Fruit fly (Drosophila melanogaster) whole organism, embryonic: ENCODE data around the gene H15.

Experiments
- Aef1 ChIP-seq: fragments of 200-800 bp; sonication (Bioruptor generic); IDR thresholded peaks from 3 replicates; pipeline ENCODE4 v1.3.6; 2022; ENCODE audit warnings: missing biosample characterization, missing genetic modification characterization
- Atf-2 ChIP-seq: fragments of 200-800 bp; sonication (Bioruptor generic); optimal IDR thresholded peaks from 2 replicates; lab custom pipeline; 2016; ENCODE audit warnings: missing biosample characterization, missing genetic modification characterization
- B-H2 ChIP-seq: fragments of 200-800 bp; sonication (Bioruptor generic); optimal IDR thresholded peaks from 2 replicates; lab custom pipeline; 2018; ENCODE audit warnings: missing biosample characterization, mild to moderate bottlenecking, missing genetic modification characterization
- CG10147 ChIP-seq: fragments of 200-800 bp; sonication (Bioruptor generic); optimal IDR thresholded peaks from 2 replicates; lab custom pipeline; 2019; ENCODE audit warnings: missing biosample characterization, mild to moderate bottlenecking, missing genetic modification characterization, moderate library complexity
- CG11085 ChIP-seq: fragments of 200-800 bp; sonication (Bioruptor generic); IDR thresholded peaks from 2 replicates; pipeline ENCODE4 v1.3.6; 2022; ENCODE audit warnings: missing biosample characterization, missing genetic modification characterization
- CG12769 ChIP-seq: fragments of 200-800 bp; sonication (Bioruptor generic); optimal IDR thresholded peaks from 2 replicates; lab custom pipeline; 2019; ENCODE audit warnings: missing biosample characterization, mild to moderate bottlenecking, missing genetic modification characterization, moderate library complexity
- CG14965 ChIP-seq: fragments of 200-800 bp; sonication (Bioruptor generic); optimal IDR thresholded peaks from 2 replicates; lab custom pipeline; 2016; ENCODE audit warnings: missing biosample characterization, missing genetic modification characterization, borderline replicate concordance
- CG15073 ChIP-seq: fragments of 200-800 bp; sonication (Bioruptor generic); optimal IDR thresholded peaks from 2 replicates; lab custom pipeline; 2016; ENCODE audit warnings: missing biosample characterization, missing genetic modification characterization
- CG16813 ChIP-seq: fragments of 200-800 bp; sonication (Bioruptor generic); IDR thresholded peaks from 3 replicates; pipeline ENCODE4 v1.3.6; 2022; ENCODE audit warnings: missing biosample characterization, missing genetic modification characterization; ENCODE audit not compliant: partially characterized antibody
- CG17568 ChIP-seq: fragments of 200-800 bp; sonication (Bioruptor generic); optimal IDR thresholded peaks from 2 replicates; lab custom pipeline; 2018; ENCODE audit warnings: missing biosample characterization, mild to moderate bottlenecking, missing genetic modification characterization, moderate library complexity
- CG17912 ChIP-seq: fragments of 200-800 bp; sonication (Bioruptor generic); optimal IDR thresholded peaks from 2 replicates; lab custom pipeline; 2018; ENCODE audit warnings: missing biosample characterization, mild to moderate bottlenecking, missing genetic modification characterization
- CG2116 ChIP-seq: fragments of 200-800 bp; sonication (Bioruptor generic); optimal IDR thresholded peaks from 3 replicates; lab custom pipeline; 2018; ENCODE audit warnings: missing biosample characterization, mild to moderate bottlenecking, missing genetic modification characterization
- CG30020 ChIP-seq: fragments of 200-800 bp; optimal IDR thresholded peaks from 2 replicates; lab custom pipeline; 2019; ENCODE audit warnings: missing biosample characterization, mild to moderate bottlenecking, missing genetic modification characterization, moderate library complexity
- CG31365 ChIP-seq: fragments of 200-800 bp; sonication (Bioruptor generic); optimal IDR thresholded peaks from 2 replicates; lab custom pipeline; 2018; ENCODE audit warnings: missing biosample characterization, mild to moderate bottlenecking, missing genetic modification characterization
- CG31388 ChIP-seq: fragments of 200-800 bp; sonication (Bioruptor generic); optimal IDR thresholded peaks from 2 replicates; lab custom pipeline; 2016; ENCODE audit warnings: missing biosample characterization, missing genetic modification characterization
- CG32532 ChIP-seq: fragments of 200-800 bp; sonication (Bioruptor generic); IDR thresholded peaks from 2 replicates; pipeline ENCODE4 v1.3.6; 2022; ENCODE audit warnings: missing biosample characterization, missing genetic modification characterization
- CG32767 ChIP-seq: fragments of 200-800 bp; sonication (Bioruptor generic); IDR thresholded peaks from 2 replicates; pipeline ENCODE4 v1.3.6; 2022; ENCODE audit warnings: missing biosample characterization, missing genetic modification characterization
- CG6254 ChIP-seq: fragments of 200-800 bp; sonication (Bioruptor generic); optimal IDR thresholded peaks from 3 replicates; lab custom pipeline; 2017; ENCODE audit warnings: mild to moderate bottlenecking, missing biosample characterization, missing genetic modification reagents, missing genetic modification characterization
- CG8290 ChIP-seq, 3 experiments: fragments of 200-800 bp; sonication (Bioruptor generic); optimal IDR thresholded peaks; 2 replicates each; lab custom pipeline; 2016 to 2019; ENCODE audit warnings: missing biosample characterization in 3 of 3, missing genetic modification characterization in 3 of 3, mild to moderate bottlenecking in 2 of 3, moderate library complexity in 1 of 3
- CG8924 ChIP-seq: fragments of 200-800 bp; optimal IDR thresholded peaks from 3 replicates; lab custom pipeline; 2019; ENCODE audit warnings: missing biosample characterization, mild to moderate bottlenecking, missing genetic modification characterization, moderate library complexity
- Camta ChIP-seq: fragments of 200-800 bp; sonication (Bioruptor generic); optimal IDR thresholded peaks from 2 replicates; lab custom pipeline; 2016; ENCODE audit warnings: missing biosample characterization, missing genetic modification characterization
- Dip2 ChIP-seq: fragments of 200-800 bp; sonication (Bioruptor generic); IDR thresholded peaks from 2 replicates; pipeline ENCODE4 v1.3.6; 2022; ENCODE audit warnings: missing biosample characterization, missing genetic modification characterization
- Dip3 ChIP-seq: fragments of 200-800 bp; sonication (Bioruptor generic); optimal IDR thresholded peaks from 3 replicates; lab custom pipeline; 2016; ENCODE audit warnings: missing biosample characterization, missing genetic modification characterization
- Dp ChIP-seq: fragments of 200-800 bp; sonication (Bioruptor generic); optimal IDR thresholded peaks from 2 replicates; lab custom pipeline; 2018; ENCODE audit warnings: missing biosample characterization, mild to moderate bottlenecking, missing genetic modification characterization, moderate library complexity
- E2f2 ChIP-seq: fragments of 200-800 bp; sonication (Bioruptor generic); IDR thresholded peaks from 2 replicates; pipeline ENCODE4 v1.3.6; 2022; ENCODE audit warnings: missing biosample characterization, missing genetic modification characterization
- HmgZ ChIP-seq: fragments of 200-800 bp; sonication (Bioruptor generic); optimal IDR thresholded peaks from 2 replicates; lab custom pipeline; 2018; ENCODE audit warnings: missing biosample characterization, mild to moderate bottlenecking, missing genetic modification characterization
- Hmr ChIP-seq: fragments of 200-800 bp; sonication (Bioruptor generic); optimal IDR thresholded peaks from 3 replicates; lab custom pipeline; 2017; ENCODE audit warnings: mild to moderate bottlenecking, missing biosample characterization, missing genetic modification reagents, missing genetic modification characterization
- Hsf ChIP-seq: fragments of 200-800 bp; sonication (Bioruptor generic); optimal IDR thresholded peaks from 3 replicates; lab custom pipeline; 2016; ENCODE audit warnings: missing biosample characterization, missing genetic modification characterization
- Lim3 ChIP-seq: fragments of 200-800 bp; sonication (Bioruptor generic); IDR thresholded peaks from 2 replicates; pipeline ENCODE4 v1.3.6; 2022; ENCODE audit warnings: missing biosample characterization, missing genetic modification characterization
- MTF-1 ChIP-seq: fragments of 200-800 bp; sonication (Bioruptor generic); optimal IDR thresholded peaks from 2 replicates; lab custom pipeline; 2018; ENCODE audit warnings: missing biosample characterization, mild to moderate bottlenecking, missing genetic modification characterization, borderline replicate concordance
- Mrtf ChIP-seq: fragments of 200-800 bp; sonication (Bioruptor generic); IDR thresholded peaks from 3 replicates; pipeline ENCODE4 v1.3.6; 2022; ENCODE audit warnings: missing biosample characterization, missing genetic modification characterization
- NC2β ChIP-seq: fragments of 200-800 bp; sonication (Bioruptor generic); optimal IDR thresholded peaks from 2 replicates; lab custom pipeline; 2016; ENCODE audit warnings: missing biosample characterization, missing genetic modification characterization
- Nf-YA ChIP-seq: fragments of 200-800 bp; sonication (Bioruptor generic); IDR thresholded peaks from 2 replicates; pipeline ENCODE4 v1.3.6; 2022; ENCODE audit warnings: missing biosample characterization, missing genetic modification characterization
- Nf-YC ChIP-seq: fragments of 200-800 bp; optimal IDR thresholded peaks from 3 replicates; lab custom pipeline; 2019; ENCODE audit warnings: missing biosample characterization, mild to moderate bottlenecking, missing genetic modification characterization, moderate library complexity
- Optix ChIP-seq: fragments of 200-800 bp; sonication (Bioruptor generic); IDR thresholded peaks from 3 replicates; pipeline ENCODE4 v1.3.6; 2022; ENCODE audit warnings: missing biosample characterization, missing genetic modification characterization
- Rx ChIP-seq: fragments of 200-800 bp; sonication (Bioruptor generic); IDR thresholded peaks from 2 replicates; pipeline ENCODE4 v1.3.6; 2022; ENCODE audit warnings: missing biosample characterization, missing genetic modification characterization
- Side ChIP-seq: fragments of 200-800 bp; sonication (Bioruptor generic); optimal IDR thresholded peaks from 2 replicates; lab custom pipeline; 2016; ENCODE audit warnings: missing biosample characterization, missing genetic modification characterization
- Ssrp ChIP-seq: fragments of 200-800 bp; sonication (Bioruptor generic); optimal IDR thresholded peaks from 2 replicates; lab custom pipeline; 2018; ENCODE audit warnings: missing biosample characterization, mild to moderate bottlenecking, missing genetic modification characterization, moderate library complexity
- abd-A ChIP-seq: fragments of 200-800 bp; sonication (Bioruptor generic); optimal IDR thresholded peaks from 3 replicates; lab custom pipeline; 2019; ENCODE audit warnings: missing biosample characterization, mild to moderate bottlenecking, missing genetic modification characterization, moderate library complexity
- ase ChIP-seq: fragments of 200-800 bp; sonication (Bioruptor generic); IDR thresholded peaks from 3 replicates; pipeline ENCODE4 v1.3.6; 2022; ENCODE audit warnings: missing biosample characterization, missing genetic modification characterization
- cg ChIP-seq: fragments of 200-800 bp; sonication (Bioruptor generic); optimal IDR thresholded peaks from 3 replicates; lab custom pipeline; 2019; ENCODE audit warnings: missing biosample characterization, mild to moderate bottlenecking, missing genetic modification characterization, moderate library complexity
- ems ChIP-seq: fragments of 200-800 bp; sonication (Bioruptor generic); optimal IDR thresholded peaks from 3 replicates; lab custom pipeline; 2016; ENCODE audit warnings: missing biosample characterization, missing genetic modification characterization
- en ChIP-seq: fragments of 200-800 bp; sonication (Bioruptor generic); optimal IDR thresholded peaks from 2 replicates; lab custom pipeline; 2016; ENCODE audit warnings: missing biosample characterization, missing genetic modification characterization
- fru ChIP-seq: fragments of >200 bp; optimal IDR thresholded peaks from 2 replicates; lab custom pipeline; 2017
- lola ChIP-seq, 3 experiments: fragments of >200 bp in 2 of 3; fragments of 200-800 bp in 1 of 3; sonication (Bioruptor generic) in 1 of 3; optimal IDR thresholded peaks; 2 replicates each; lab custom pipeline; 2017 to 2019; ENCODE audit warnings: missing biosample characterization in 3 of 3, missing genetic modification characterization in 3 of 3, mild to moderate bottlenecking in 1 of 3, moderate library complexity in 1 of 3
- maf-S ChIP-seq: fragments of 200-800 bp; sonication (Bioruptor generic); optimal IDR thresholded peaks from 2 replicates; lab custom pipeline; 2016; ENCODE audit warnings: missing biosample characterization, missing genetic modification characterization
- mirr ChIP-seq: fragments of 200-800 bp; sonication (Bioruptor generic); optimal IDR thresholded peaks from 3 replicates; lab custom pipeline; 2018; ENCODE audit warnings: missing biosample characterization, mild to moderate bottlenecking, missing genetic modification characterization
- pita ChIP-seq: fragments of 200-800 bp; sonication (Bioruptor generic); optimal IDR thresholded peaks from 2 replicates; lab custom pipeline; 2017; ENCODE audit warnings: missing biosample characterization, mild to moderate bottlenecking, missing genetic modification characterization
- psq ChIP-seq: fragments of 200-800 bp; sonication (Bioruptor generic); optimal IDR thresholded peaks from 2 replicates; lab custom pipeline; 2017; ENCODE audit warnings: missing biosample characterization, missing genetic modification characterization
- slbo ChIP-seq: fragments of 200-800 bp; sonication (Bioruptor generic); IDR thresholded peaks from 2 replicates; pipeline ENCODE4 v1.3.6; 2022; ENCODE audit warnings: missing biosample characterization, missing genetic modification characterization
- trh ChIP-seq: fragments of 200-800 bp; sonication (Bioruptor generic); optimal IDR thresholded peaks from 2 replicates; lab custom pipeline; 2016; ENCODE audit warnings: missing biosample characterization, missing genetic modification characterization

The H15 gene

DNA sequence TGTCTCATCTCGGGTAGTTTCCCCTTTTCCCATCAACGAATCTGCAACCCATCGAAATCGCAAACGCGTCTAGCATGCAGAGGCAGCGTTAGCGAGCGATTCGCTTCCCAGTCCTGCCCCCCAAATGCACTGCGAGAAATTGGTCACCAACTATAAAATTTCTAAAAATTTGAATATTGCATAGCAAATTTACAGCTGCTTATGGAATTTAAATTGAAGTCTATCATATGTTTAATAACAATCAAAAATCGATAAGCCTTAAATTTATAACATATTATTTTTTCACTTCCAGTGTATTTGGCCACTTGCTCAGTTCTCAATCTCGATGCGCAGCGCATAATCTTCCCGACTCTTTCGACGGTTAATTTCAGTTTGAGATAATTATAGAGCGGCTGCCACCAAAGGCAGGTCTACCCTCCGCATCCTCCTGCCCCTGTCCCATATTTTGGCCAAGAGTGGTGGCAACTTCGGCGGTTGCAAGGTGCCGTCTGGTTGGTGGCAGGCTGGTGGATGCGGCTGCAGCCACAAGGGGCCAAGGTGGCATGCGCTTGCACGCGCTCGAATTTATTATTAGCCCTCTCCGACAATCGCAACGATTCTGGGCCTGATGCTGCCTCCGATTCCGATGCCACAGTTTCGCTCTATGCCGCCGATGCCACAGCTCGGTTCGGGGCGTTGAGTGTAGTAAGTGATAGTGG is 22.9 kb downstream of the H15 start (continued):
- TF ChIP-seq lola (GFP tag; optimal IDR thresholded peaks at IDR 0.05; lab: Kevin White, UChicago) = peak in 1 of 3 experiments; percentile 67
- TF ChIP-seq mirr (GFP tag; lab: Kevin White, UChicago) = no peak
- TF ChIP-seq CG32767 (GFP tag; lab: Robert Waterston, UW) = no peak
- no peak for TF ChIP-seq maf-S (GFP tag; lab: Kevin White, UChicago)
- no peak for TF ChIP-seq Mrtf (GFP tag; lab: Robert Waterston, UW)
- no peak for TF ChIP-seq CG30020 (tag; lab: Kevin White, UChicago)
- TF ChIP-seq E2f2 = peak; percentile 18; the same call in 1 of the 2 replicates
- TF ChIP-seq Dip3 (GFP tag; lab: Kevin White, UChicago) = no peak
- no peak for TF ChIP-seq CG15073 (GFP tag; lab: Kevin White, UChicago)
- TF ChIP-seq CG16813 (GFP tag; lab: Robert Waterston, UW) = no peak
- no peak for TF ChIP-seq NC2β (GFP tag; lab: Kevin White, UChicago)
- TF ChIP-seq CG8924 = peak; percentile 18
- no peak for TF ChIP-seq CG31365 (tag; lab: Kevin White, UChicago)
- TF ChIP-seq CG12769 (tag; lab: Kevin White, UChicago) = no peak
- TF ChIP-seq Nf-YC (tag; lab: Kevin White, UChicago) = no peak
- TF ChIP-seq Hmr = no peak
- no peak for TF ChIP-seq CG17568 (GFP tag; lab: Kevin White, UChicago)
- TF ChIP-seq Camta (GFP tag; lab: Kevin White, UChicago) = no peak
- TF ChIP-seq Side (GFP tag; lab: Kevin White, UChicago) = no peak
- TF ChIP-seq Lim3 (GFP tag; lab: Robert Waterston, UW) = no peak
- no peak for TF ChIP-seq CG14965 (GFP tag; lab: Kevin White, UChicago)
- TF ChIP-seq en = no peak
- no peak for TF ChIP-seq cg (GFP tag; lab: Kevin White, UChicago)
- TF ChIP-seq ase = no peak
- no peak for TF ChIP-seq Rx (GFP tag; lab: Robert Waterston, UW)
- TF ChIP-seq trh = no peak
- peak; percentile 43 for TF ChIP-seq Ssrp (tag; lab: Kevin White, UChicago)
- no peak for TF ChIP-seq pita (GFP tag; lab: Kevin White, UChicago)
- TF ChIP-seq CG10147 (GFP tag; lab: Kevin White, UChicago) = no peak
- TF ChIP-seq CG2116 (GFP tag; lab: Kevin White, UChicago) = no peak
- TF ChIP-seq CG17912 (GFP tag; lab: Kevin White, UChicago) = no peak
- no peak for TF ChIP-seq CG31388
- TF ChIP-seq CG8290 (GFP tag; optimal IDR thresholded peaks at IDR 0.05; lab: Kevin White, UChicago) = no peak
- TF ChIP-seq CG8290 (tag; optimal IDR thresholded peaks at IDR 0.05; lab: Kevin White, UChicago) = no peak
- TF ChIP-seq CG11085 (GFP tag; lab: Robert Waterston, UW) = no peak
- TF ChIP-seq psq = no peak
- no peak for TF ChIP-seq Dp
- TF ChIP-seq fru (lab: Kevin White, UChicago) = no peak
- no peak for TF ChIP-seq MTF-1 (GFP tag; lab: Kevin White, UChicago)
- TF ChIP-seq CG6254 (GFP tag; lab: Kevin White, UChicago) = peak; percentile 50
- no peak for TF ChIP-seq Optix
- TF ChIP-seq ems (GFP tag; lab: Kevin White, UChicago) = no peak
- no peak for TF ChIP-seq Hsf (GFP tag; lab: Kevin White, UChicago)
- TF ChIP-seq abd-A (tag; lab: Kevin White, UChicago) = no peak
- TF ChIP-seq slbo = no peak
- no peak for TF ChIP-seq CG32532 (GFP tag; lab: Robert Waterston, UW)
- TF ChIP-seq Aef1 = no peak
- TF ChIP-seq HmgZ = no peak
- TF ChIP-seq Dip2 (GFP tag; lab: Robert Waterston, UW) = no peak
- no peak for TF ChIP-seq Atf-2 (GFP tag; lab: Kevin White, UChicago)
- TF ChIP-seq Nf-YA (GFP tag; lab: Robert Waterston, UW) = no peak
- TF ChIP-seq B-H2 (GFP tag; lab: Kevin White, UChicago) = no peak
